Worm (Caenorhabditis elegans) whole organism, L4 larva: ENCODE measurements around the gene ent-7.

Source experiments
- daf-19 ChIP-seq: fragments of 200-800 bp; sonication (Bioruptor generic); conservative IDR thresholded peaks from 2 replicates; pipeline ENCODE4 v1.3.6; 2022; ENCODE audit warnings: missing genetic modification characterization, missing compliant biosample characterization
- fos-1 ChIP-seq: fragments of 150-350 bp; optimal IDR thresholded peaks from 2 replicates; lab custom pipeline; 2014; ENCODE audit warnings: missing biosample characterization, missing genetic modification characterization
- madf-9 ChIP-seq: fragments of 200-800 bp; sonication (Bioruptor generic); conservative IDR thresholded peaks from 2 replicates; pipeline ENCODE4 v1.3.6; 2022; ENCODE audit warnings: missing genetic modification reagents, missing genetic modification characterization, missing compliant biosample characterization

DNA sequence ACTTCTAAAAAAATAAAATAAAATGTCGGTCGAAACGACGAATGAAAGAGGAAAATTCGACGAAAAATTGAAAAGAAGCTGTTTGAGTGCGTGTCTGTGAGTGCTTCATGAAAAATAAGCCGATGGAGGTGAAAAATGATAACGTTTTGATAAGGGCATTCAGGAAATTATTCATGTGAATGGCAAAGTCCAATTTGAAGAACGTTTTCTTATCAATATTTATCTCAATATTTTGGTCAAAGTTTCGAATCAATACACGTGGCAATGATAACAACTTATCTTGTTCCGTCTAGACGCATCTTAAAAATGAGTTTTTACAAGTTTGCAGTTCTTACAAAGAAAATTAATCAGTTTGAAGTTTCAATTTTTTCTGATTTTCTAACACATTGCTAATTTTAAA is 42.1 kb downstream of the ent-7 start:
- TF ChIP-seq fos-1 (tag; lab: Kevin White, UChicago) = no peak
- TF ChIP-seq madf-9 (GFP tag; lab: Robert Waterston, UW) = no peak
- TF ChIP-seq daf-19 = no peak
